Worm (Caenorhabditis elegans) whole organism, L4 larva: ENCODE data around the gene txdc-12.1.

Experiments used
- D1046.2 ChIP-seq: fragments of 200-800 bp; sonication (Bioruptor generic); IDR thresholded peaks from 2 replicates; pipeline ENCODE4 v1.3.6; 2022; ENCODE audit warnings: missing genetic modification characterization, missing compliant biosample characterization
- T20F7.1 ChIP-seq: fragments of 200-800 bp; sonication (Bioruptor generic); optimal IDR thresholded peaks from 2 replicates; lab custom pipeline; 2018; ENCODE audit warnings: mild to moderate bottlenecking, missing genetic modification characterization, missing compliant biosample characterization
- Y48G9A.11 ChIP-seq: fragments of 200-800 bp; sonication (Bioruptor generic); IDR thresholded peaks from 2 replicates; pipeline ENCODE4 v1.3.6; 2022; ENCODE audit warnings: missing genetic modification reagents, missing genetic modification characterization, missing compliant biosample characterization
- Y5F2A.4 ChIP-seq: fragments of 200-800 bp; sonication (Bioruptor generic); optimal IDR thresholded peaks from 2 replicates; lab custom pipeline; 2018; ENCODE audit warnings: mild to moderate bottlenecking, missing genetic modification characterization, missing compliant biosample characterization
- ZK546.5 ChIP-seq, 2 experiments: sonication (generic microtip); optimal IDR thresholded peaks; 2 replicates each; lab custom pipeline; 2017; ENCODE audit warnings: missing biosample characterization in 2 of 2, missing genetic modification characterization in 2 of 2
- aly-2 ChIP-seq: sonication (generic microtip); optimal IDR thresholded peaks from 2 replicates; lab custom pipeline; 2018; ENCODE audit warnings: missing biosample characterization, missing genetic modification characterization
- ama-1 ChIP-seq: fragments of 150-350 bp; optimal IDR thresholded peaks from 2 replicates; lab custom pipeline; 2014; ENCODE audit warnings: inconsistent platforms, mixed read lengths
- arid-1 ChIP-seq: fragments of 200-800 bp; sonication (Bioruptor generic); conservative IDR thresholded peaks from 2 replicates; pipeline ENCODE4 v1.3.6; 2022; ENCODE audit warnings: missing genetic modification reagents, missing genetic modification characterization, missing compliant biosample characterization
- ceh-82 ChIP-seq: sonication (generic microtip); optimal IDR thresholded peaks from 2 replicates; lab custom pipeline; 2017; ENCODE audit warnings: missing biosample characterization, missing genetic modification characterization
- cey-2 ChIP-seq: sonication (generic microtip); optimal IDR thresholded peaks from 3 replicates; lab custom pipeline; 2017; ENCODE audit warnings: missing genetic modification characterization, mild to moderate bottlenecking, missing compliant biosample characterization, antibody characterized with exemption, borderline replicate concordance; ENCODE audit not compliant: insufficient read depth
- daf-12 ChIP-seq: fragments of 150-350 bp; optimal IDR thresholded peaks from 2 replicates; lab custom pipeline; 2014; ENCODE audit warnings: missing biosample characterization, missing genetic modification reagents, missing genetic modification characterization
- daf-16 ChIP-seq, 3 experiments: sonication (generic microtip); optimal IDR thresholded peaks; 2 replicates each; lab custom pipeline; 2016 to 2017; ENCODE audit warnings: missing genetic modification characterization in 3 of 3, missing genetic modification reagents in 3 of 3, mild to moderate bottlenecking in 2 of 3, missing compliant biosample characterization in 2 of 3, missing biosample characterization in 1 of 3, moderate library complexity in 1 of 3
- daf-8 ChIP-seq: fragments of 200-800 bp; sonication (Bioruptor generic); IDR thresholded peaks from 2 replicates; pipeline ENCODE4 v1.3.6; 2022; ENCODE audit warnings: missing genetic modification characterization, missing compliant biosample characterization
- dmd-6 ChIP-seq: fragments of 200-800 bp; sonication (Bioruptor generic); IDR thresholded peaks from 2 replicates; pipeline ENCODE4 v1.3.6; 2022; ENCODE audit warnings: missing genetic modification reagents, missing genetic modification characterization, missing compliant biosample characterization
- gei-8 ChIP-seq: fragments of 200-800 bp; sonication (Bioruptor generic); optimal IDR thresholded peaks from 2 replicates; lab custom pipeline; 2018; ENCODE audit warnings: mild to moderate bottlenecking, missing genetic modification characterization, missing compliant biosample characterization
- lin-38 ChIP-seq: fragments of 200-800 bp; sonication (Bioruptor generic); IDR thresholded peaks from 2 replicates; pipeline ENCODE4 v1.3.6; 2022; ENCODE audit warnings: missing genetic modification reagents, missing genetic modification characterization, missing compliant biosample characterization
- lir-3 ChIP-seq: sonication (generic microtip); optimal IDR thresholded peaks from 2 replicates; lab custom pipeline; 2016; ENCODE audit warnings: mild to moderate bottlenecking, missing genetic modification characterization, missing compliant biosample characterization
- mdl-1 ChIP-seq, 2 experiments: fragments of 150-350 bp in 1 of 2; sonication (generic microtip) in 1 of 2; optimal IDR thresholded peaks; 2 replicates each; lab custom pipeline; 2014 to 2017; ENCODE audit warnings: missing biosample characterization in 2 of 2, missing genetic modification characterization in 2 of 2
- mes-2 ChIP-seq: sonication (generic microtip); optimal IDR thresholded peaks from 2 replicates; lab custom pipeline; 2016; ENCODE audit warnings: missing genotype, mild to moderate bottlenecking, missing genetic modification characterization, missing compliant biosample characterization; ENCODE audit not compliant: poor library complexity, severe bottlenecking
- nhr-10 ChIP-seq: fragments of 150-350 bp; optimal IDR thresholded peaks from 2 replicates; lab custom pipeline; 2014; ENCODE audit warnings: missing biosample characterization, missing genetic modification characterization
- nhr-11 ChIP-seq: fragments of 150-350 bp; optimal IDR thresholded peaks from 2 replicates; lab custom pipeline; 2014; ENCODE audit warnings: missing biosample characterization, missing genetic modification characterization
- nhr-237 ChIP-seq: sonication (generic microtip); optimal IDR thresholded peaks from 2 replicates; lab custom pipeline; 2017; ENCODE audit warnings: missing biosample characterization, missing genetic modification characterization
- nhr-48 ChIP-seq: sonication (generic microtip); optimal IDR thresholded peaks from 2 replicates; lab custom pipeline; 2016; ENCODE audit warnings: mild to moderate bottlenecking, missing genetic modification characterization, missing compliant biosample characterization
- nhr-6 ChIP-seq: fragments of 150-350 bp; optimal IDR thresholded peaks from 2 replicates; lab custom pipeline; 2014; ENCODE audit warnings: missing biosample characterization, missing genetic modification characterization
- pha-4 ChIP-seq, 2 experiments: fragments of 150-350 bp in 1 of 2; fragments of 200-800 bp in 1 of 2; sonication (Bioruptor generic) in 1 of 2; IDR thresholded peaks in 1 of 2; optimal IDR thresholded peaks in 1 of 2; 2 replicates each; pipeline versions ENCODE4 v1.3.6 to Lab custom; 2014 to 2022; ENCODE audit warnings: missing genetic modification characterization in 2 of 2, missing genetic modification reagents in 2 of 2, missing biosample characterization in 1 of 2, missing compliant biosample characterization in 1 of 2
- php-3 ChIP-seq: fragments of 200-800 bp; sonication (Bioruptor generic); IDR thresholded peaks from 2 replicates; pipeline ENCODE4 v1.3.6; 2022; ENCODE audit warnings: missing genetic modification reagents, missing genetic modification characterization, missing compliant biosample characterization
- sdz-12 ChIP-seq: fragments of 200-800 bp; sonication (Bioruptor generic); optimal IDR thresholded peaks from 2 replicates; lab custom pipeline; 2018; ENCODE audit warnings: mild to moderate bottlenecking, missing genetic modification characterization, missing compliant biosample characterization
- set-16 ChIP-seq: fragments of 200-800 bp; sonication (Bioruptor generic); IDR thresholded peaks from 2 replicates; pipeline ENCODE4 v1.3.6; 2022; ENCODE audit warnings: missing genetic modification reagents, missing genetic modification characterization, missing compliant biosample characterization
- skn-1 ChIP-seq: fragments of 150-350 bp; optimal IDR thresholded peaks from 2 replicates; lab custom pipeline; 2014; ENCODE audit warnings: missing biosample characterization, missing genetic modification characterization
- snpc-4 ChIP-seq: fragments of 150-350 bp; optimal IDR thresholded peaks from 2 replicates; lab custom pipeline; 2014; ENCODE audit warnings: missing biosample characterization, missing genetic modification characterization
- tag-97 ChIP-seq: fragments of 200-800 bp; sonication (Bioruptor generic); IDR thresholded peaks from 2 replicates; pipeline ENCODE4 v1.3.6; 2022; ENCODE audit warnings: missing genetic modification characterization, missing compliant biosample characterization
- unc-130 ChIP-seq: sonication (generic microtip); optimal IDR thresholded peaks from 2 replicates; lab custom pipeline; 2016; ENCODE audit warnings: missing genetic modification reagents, missing genetic modification characterization, missing compliant biosample characterization
- unc-62 ChIP-seq, 3 experiments: fragments of 150-350 bp in 1 of 3; sonication (generic microtip); optimal IDR thresholded peaks in 2 of 3; peaks in 1 of 3; 1 replicate in 1 of 3; 2 replicates in 2 of 3; lab custom pipeline; 2014 to 2017; ENCODE audit warnings: missing biosample characterization in 3 of 3, missing genetic modification characterization in 3 of 3, missing genetic modification reagents in 3 of 3, missing genotype in 1 of 3
- zag-1 ChIP-seq: fragments of 150-350 bp; optimal IDR thresholded peaks from 2 replicates; lab custom pipeline; 2014; ENCODE audit warnings: missing biosample characterization, missing genetic modification characterization
- zip-11 ChIP-seq: fragments of 200-800 bp; sonication (Bioruptor generic); IDR thresholded peaks from 2 replicates; pipeline ENCODE4 v1.3.6; 2022; ENCODE audit warnings: missing genetic modification characterization, missing compliant biosample characterization

Gene txdc-12.1

ce11 chrII:12268857-12269256 is 28.7 kb downstream of the txdc-12.1 start (continued):
- no peak for TF ChIP-seq nhr-48 (tag; lab: Kevin White, UChicago)
- no peak for TF ChIP-seq T20F7.1 (GFP tag; lab: Kevin White, UChicago)

- TF ChIP-seq ceh-82 (no peak), T20F7.1 (GFP tag; lab: Kevin White, UChicago) (no peak), nhr-11 (tag; lab: Kevin White, UChicago) (no peak), zip-11 (GFP tag; lab: Robert Waterston, UW) (no peak), skn-1 (tag; lab: Kevin White, UChicago) (no peak), nhr-6 (no peak), ZK546.5 (tag; optimal IDR thresholded peaks at IDR 0.05; lab: Kevin White, UChicago) (no peak), snpc-4 (tag; lab: Kevin White, UChicago) (no peak), mdl-1 (tag; optimal IDR thresholded peaks at IDR 0.05; lab: Kevin White, UChicago) (no peak), mes-2 (tag; lab: Kevin White, UChicago) (no peak), nhr-48 (tag; lab: Kevin White, UChicago) (no peak), gei-8 (GFP tag; lab: Kevin White, UChicago) (no peak)
These were observed 34.8 kb downstream of the txdc-12.1 start, which contains the start of gene Y57A10A.27 for ce11 chrII:12274944-12275343. Gene Y57A10A.27, minus strand, starts transcription at chrII:12275044.

DNA sequence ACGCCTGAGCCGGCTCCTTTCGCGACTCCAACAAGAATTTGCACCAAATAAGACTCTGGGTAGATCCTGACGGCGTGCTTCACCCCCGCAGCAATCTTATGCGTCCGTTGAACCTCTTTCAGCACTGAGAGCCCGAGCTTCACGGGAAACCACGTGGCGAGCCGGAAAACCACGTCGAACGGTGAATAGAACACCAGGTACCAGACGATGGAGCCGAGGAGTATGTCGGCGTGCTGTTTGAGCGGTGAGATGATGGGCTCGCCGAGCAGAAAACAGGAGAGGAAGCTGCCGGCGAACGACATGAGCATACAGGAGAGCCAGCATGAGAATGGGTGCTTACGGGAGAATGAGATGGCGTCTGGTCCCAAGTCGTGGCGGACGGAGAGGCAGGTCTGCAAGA is 38.4 kb downstream of the txdc-12.1 start:
- TF ChIP-seq daf-16 (GFP tag; optimal IDR thresholded peaks at IDR 0.05; lab: Kevin White, UChicago): no peak
- TF ChIP-seq daf-16 (tag; optimal IDR thresholded peaks at IDR 0.05; lab: Kevin White, UChicago): no peak
- peak; percentile 77 for TF ChIP-seq set-16
- TF ChIP-seq D1046.2: 0 out of 2 replicates have a peak, but pooled peaks have one; percentile 22

ce11 chrII:12279259-12279658 is 39.1 kb downstream of the txdc-12.1 start, which contains the start of the genes tric-1B.2 and Y57A10A.29:
Gene tric-1B.2, minus strand, starts transcription at chrII:12279387.
Gene Y57A10A.29, plus strand, starts transcription at chrII:12279561.
- TF ChIP-seq tag-97 (GFP tag; lab: Robert Waterston, UW) (no peak), T20F7.1 (GFP tag; lab: Kevin White, UChicago) (peak; percentile 93), Y48G9A.11 (peak; percentile 77)

DNA sequence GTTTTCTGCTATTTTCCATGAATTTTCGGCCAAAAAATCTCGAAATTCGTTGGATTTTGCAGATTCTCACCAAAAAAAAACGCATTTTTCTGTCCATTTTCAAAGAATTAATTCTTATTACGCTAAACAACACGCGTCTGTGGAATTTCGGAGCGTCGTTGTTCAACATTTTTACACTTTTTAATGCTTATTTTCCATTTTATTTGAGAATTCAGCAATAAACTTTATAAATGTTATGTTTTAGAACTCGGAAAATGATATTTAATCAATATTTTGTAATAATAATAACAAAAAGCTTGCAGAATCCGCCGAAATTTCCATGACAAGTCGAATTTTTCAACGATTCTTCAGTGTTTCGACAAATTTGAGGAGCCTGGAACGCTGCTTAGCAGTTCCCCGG is 40.2 kb downstream of the txdc-12.1 start, which contains the start of gene ife-5:
Gene ife-5 (plus strand): TSS at position 301 of the 400 bp plus-strand sequence.
- TF ChIP-seq snpc-4 (tag; lab: Kevin White, UChicago) (no peak), tag-97 (GFP tag; lab: Robert Waterston, UW) (no peak), cey-2 (no peak), pha-4 (GFP tag; IDR thresholded peaks at IDR 0.05; lab: Robert Waterston, UW) (no peak), pha-4 (tag; optimal IDR thresholded peaks at IDR 0.05; lab: Kevin White, UChicago) (no peak), T20F7.1 (GFP tag; lab: Kevin White, UChicago) (peak; percentile 10), sdz-12 (no peak), Y48G9A.11 (peak; percentile 38; the same call in 1 of the 2 replicates), nhr-10 (tag; lab: Kevin White, UChicago) (no peak), arid-1 (no peak), nhr-237 (tag; lab: Kevin White, UChicago) (no peak), zag-1 (tag; lab: Kevin White, UChicago) (no peak)
- TF ChIP-seq, all 104 proteins: peak for 2

ce11 chrII:12284045-12284444 is 43.9 kb downstream of the txdc-12.1 start:
- peak; percentile 15 for TF ChIP-seq unc-130 (GFP tag; lab: Kevin White, UChicago)
- no peak for TF ChIP-seq ama-1 (lab: Kevin White, UChicago)
- peak; percentile 84 for TF ChIP-seq Y48G9A.11
- TF ChIP-seq unc-62 (GFP tag; optimal IDR thresholded peaks at IDR 0.05 in 1 of 2; lab: Kevin White, UChicago): peak in 1 of 2 experiments; percentile 86
- no peak for TF ChIP-seq unc-62 (tag; optimal IDR thresholded peaks at IDR 0.05; lab: Kevin White, UChicago)
- TF ChIP-seq php-3 (GFP tag; lab: Robert Waterston, UW): no peak
- TF ChIP-seq dmd-6 (GFP tag; lab: Robert Waterston, UW): no peak
- TF ChIP-seq aly-2 (tag; lab: Kevin White, UChicago): no peak
- TF ChIP-seq lir-3 (tag; lab: Kevin White, UChicago): no peak
- no peak for TF ChIP-seq daf-12 (tag; lab: Kevin White, UChicago)
- TF ChIP-seq daf-8 (GFP tag; lab: Robert Waterston, UW): no peak
- no peak for TF ChIP-seq Y5F2A.4 (GFP tag; lab: Kevin White, UChicago)
- TF ChIP-seq lin-38: peak; percentile 50
